Worm (Caenorhabditis elegans) whole organism, early embryonic: ENCODE data around the gene F27D9.2.
"Not testable (repeated sequence)": the region's sequence is repeated elsewhere in the genome, so short reads cannot be mapped to it uniquely, and the experiment has no call there.

Source experiments
- B0310.2 ChIP-seq: sonication (generic microtip); optimal IDR thresholded peaks from 2 replicates; lab custom pipeline; 2016; ENCODE audit warnings: mild to moderate bottlenecking, missing genetic modification characterization, missing compliant biosample characterization
- F13C5.2 ChIP-seq: sonication (generic microtip); optimal IDR thresholded peaks from 2 replicates; lab custom pipeline; 2017; ENCODE audit warnings: mild to moderate bottlenecking, missing genetic modification characterization, inconsistent platforms, missing compliant biosample characterization
- aly-1 ChIP-seq: sonication (generic microtip); optimal IDR thresholded peaks from 2 replicates; lab custom pipeline; 2016; ENCODE audit warnings: missing genetic modification characterization, missing compliant biosample characterization
- ama-1 ChIP-seq: fragments of 150-350 bp; optimal IDR thresholded peaks from 2 replicates; lab custom pipeline; 2014
- ceh-13 ChIP-seq: fragments of 200-800 bp; sonication (Bioruptor generic); optimal IDR thresholded peaks from 2 replicates; lab custom pipeline; 2018; ENCODE audit warnings: mild to moderate bottlenecking, missing genetic modification characterization, missing compliant biosample characterization
- ceh-36 ChIP-seq: sonication (generic microtip); optimal IDR thresholded peaks from 2 replicates; lab custom pipeline; 2016; ENCODE audit warnings: missing genetic modification characterization, inconsistent platforms, missing compliant biosample characterization
- ets-7 ChIP-seq: sonication (generic microtip); optimal IDR thresholded peaks from 2 replicates; lab custom pipeline; 2016; ENCODE audit warnings: missing genotype, missing genetic modification characterization, missing compliant biosample characterization
- flt-1 ChIP-seq: fragments of 200-800 bp; sonication (Bioruptor generic); IDR thresholded peaks from 2 replicates; pipeline ENCODE4 v1.3.6; 2022; ENCODE audit warnings: missing genetic modification characterization, missing compliant biosample characterization
- hmbx-1 ChIP-seq: sonication (generic microtip); optimal IDR thresholded peaks from 2 replicates; lab custom pipeline; 2016; ENCODE audit warnings: mild to moderate bottlenecking, missing genetic modification characterization, missing compliant biosample characterization
- hmg-4 ChIP-seq: fragments of 200-800 bp; sonication (Bioruptor generic); optimal IDR thresholded peaks from 2 replicates; lab custom pipeline; 2018; ENCODE audit warnings: mild to moderate bottlenecking, missing genetic modification characterization, missing compliant biosample characterization
- hnd-1 ChIP-seq: sonication (generic microtip); optimal IDR thresholded peaks from 2 replicates; lab custom pipeline; 2016; ENCODE audit warnings: missing genetic modification characterization, missing compliant biosample characterization
- pes-1 ChIP-seq: fragments of 200-800 bp; sonication (Bioruptor generic); IDR thresholded peaks from 2 replicates; pipeline ENCODE4 v1.3.6; 2022; ENCODE audit warnings: missing genetic modification reagents, missing genetic modification characterization, missing compliant biosample characterization
- scrt-1 ChIP-seq: fragments of 200-800 bp; sonication (Bioruptor generic); IDR thresholded peaks from 2 replicates; pipeline ENCODE4 v1.3.6; 2022; ENCODE audit warnings: missing genetic modification characterization, missing compliant biosample characterization
- sea-1 ChIP-seq: fragments of 200-800 bp; sonication (Bioruptor generic); conservative IDR thresholded peaks from 2 replicates; pipeline ENCODE4 v1.3.6; 2022; ENCODE audit warnings: missing genetic modification characterization, missing compliant biosample characterization
- tbx-11 ChIP-seq: fragments of 200-800 bp; sonication (Bioruptor generic); IDR thresholded peaks from 2 replicates; pipeline ENCODE4 v1.3.6; 2022; ENCODE audit warnings: missing genetic modification characterization, missing compliant biosample characterization
- tbx-37 ChIP-seq: fragments of 200-800 bp; sonication (Bioruptor generic); conservative IDR thresholded peaks from 2 replicates; pipeline ENCODE4 v1.3.6; 2022; ENCODE audit warnings: missing genetic modification reagents, missing genetic modification characterization, missing compliant biosample characterization
- tra-4 ChIP-seq: sonication (generic microtip); optimal IDR thresholded peaks from 2 replicates; lab custom pipeline; 2017; ENCODE audit warnings: missing genetic modification characterization, missing compliant biosample characterization

Gene F27D9.2

DNA sequence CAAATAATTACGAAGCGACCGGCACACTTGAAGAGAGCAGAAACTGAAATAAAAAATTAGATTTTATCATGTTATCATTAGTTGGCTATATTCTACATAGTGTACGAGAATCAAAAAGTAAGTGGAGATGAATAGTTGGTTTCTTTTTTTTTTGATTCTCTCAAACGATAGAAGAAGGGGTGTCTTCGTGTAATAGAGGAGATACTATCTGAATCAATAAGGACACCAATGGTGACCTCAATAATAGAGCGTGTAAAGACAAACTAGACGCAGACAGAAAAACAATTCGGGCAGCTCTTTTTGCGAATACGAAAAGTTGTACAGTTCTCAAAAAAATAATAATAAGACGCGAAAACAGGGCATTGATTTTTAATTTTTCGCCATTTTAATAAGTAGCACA is 10.3 kb upstream of the F27D9.2 start:
- TF ChIP-seq B0310.2 (no peak), hnd-1 (tag; lab: Kevin White, UChicago) (no peak), sea-1 (GFP tag; lab: Robert Waterston, UW) (no peak), hmbx-1 (tag; lab: Kevin White, UChicago) (no peak), ceh-36 (tag; lab: Kevin White, UChicago) (no peak), ama-1 (no peak), F13C5.2 (no peak), pes-1 (GFP tag; lab: Robert Waterston, UW) (no peak), ets-7 (tag; lab: Kevin White, UChicago) (no peak), tra-4 (tag; lab: Kevin White, UChicago) (no peak), tbx-37 (GFP tag; lab: Robert Waterston, UW) (no peak), tbx-11 (GFP tag; lab: Robert Waterston, UW) (no peak), flt-1 (GFP tag; lab: Robert Waterston, UW) (no peak), scrt-1 (no peak), aly-1 (no peak), ceh-13 (GFP tag; lab: Kevin White, UChicago) (no peak), hmg-4 (GFP tag; lab: Kevin White, UChicago) (no peak)

DNA sequence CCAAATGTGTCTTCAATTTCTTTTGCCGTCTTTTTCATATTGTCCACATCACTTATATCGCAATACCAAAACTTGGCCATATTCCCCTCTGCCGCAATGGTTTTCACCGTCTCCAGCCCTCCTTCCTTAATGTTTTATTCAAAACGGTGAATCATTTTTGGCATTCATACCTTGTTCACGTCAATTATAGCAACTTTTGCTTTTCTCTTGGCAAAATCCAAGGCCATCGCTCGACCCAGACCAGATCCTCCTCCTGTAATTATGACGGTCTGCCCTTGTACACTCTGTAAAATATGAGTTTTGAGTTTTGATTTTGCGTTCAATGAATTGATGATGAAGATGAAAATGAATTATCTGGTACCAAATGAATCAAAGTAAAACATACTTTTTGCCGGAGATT is 8.4 kb upstream of the F27D9.2 start:
- TF ChIP-seq hnd-1 (tag; lab: Kevin White, UChicago) (no peak), pes-1 (GFP tag; lab: Robert Waterston, UW) (no peak)

DNA sequence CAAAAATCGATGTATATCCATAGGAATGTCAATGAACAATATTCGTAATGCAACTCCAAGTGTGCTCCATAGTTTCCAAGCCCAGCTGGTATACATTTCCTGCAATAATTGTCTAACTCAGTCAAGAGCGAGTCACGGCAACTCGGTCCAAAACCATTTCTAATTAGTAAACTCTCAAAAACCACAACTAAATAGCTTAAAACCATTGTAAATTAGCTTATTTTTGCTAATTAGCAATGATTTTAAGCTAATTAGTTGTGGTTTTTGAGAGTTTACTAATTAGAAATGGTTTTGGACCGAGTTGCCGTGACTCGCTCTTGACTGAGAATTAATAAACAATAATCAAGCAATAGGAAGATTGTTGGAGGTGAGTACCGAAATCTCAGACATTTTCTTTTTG is 8.0 kb upstream of the F27D9.2 start, which contains the start of gene dhs-29:
Gene dhs-29 (minus strand): TSS at position 101 of the 400 bp plus-strand sequence.
- TF ChIP-seq tbx-37 (GFP tag; lab: Robert Waterston, UW); hmbx-1 (tag; lab: Kevin White, UChicago); ceh-13 (GFP tag; lab: Kevin White, UChicago): not testable (repeated sequence)

ce11 chrX:7665401-7665800 is 7.4 kb upstream of the F27D9.2 start:
- TF ChIP-seq B0310.2 (no peak), tbx-37 (GFP tag; lab: Robert Waterston, UW) (no peak), flt-1 (GFP tag; lab: Robert Waterston, UW) (no peak), hmg-4 (GFP tag; lab: Kevin White, UChicago) (no peak)

- TF ChIP-seq ceh-13 (GFP tag; lab: Kevin White, UChicago), result no peak
- no peak for TF ChIP-seq ama-1
- TF ChIP-seq B0310.2, result no peak
- no peak for TF ChIP-seq ceh-36 (tag; lab: Kevin White, UChicago)
- no peak for TF ChIP-seq hmbx-1 (tag; lab: Kevin White, UChicago)
- no peak for TF ChIP-seq F13C5.2
- TF ChIP-seq tbx-37 (GFP tag; lab: Robert Waterston, UW), result no peak
- no peak for TF ChIP-seq aly-1
- no peak for TF ChIP-seq flt-1 (GFP tag; lab: Robert Waterston, UW)
- no peak for TF ChIP-seq hnd-1 (tag; lab: Kevin White, UChicago)
- no peak for TF ChIP-seq ets-7 (tag; lab: Kevin White, UChicago)
- no peak for TF ChIP-seq sea-1 (GFP tag; lab: Robert Waterston, UW)
- TF ChIP-seq hmg-4 (GFP tag; lab: Kevin White, UChicago), result no peak
- no peak for TF ChIP-seq scrt-1
These were observed 5.3 kb upstream of the F27D9.2 start, which contains the start of gene F27D9.13 for ce11 chrX:7667394-7668089. Gene F27D9.13, minus strand, starts transcription at chrX:7667444.

DNA sequence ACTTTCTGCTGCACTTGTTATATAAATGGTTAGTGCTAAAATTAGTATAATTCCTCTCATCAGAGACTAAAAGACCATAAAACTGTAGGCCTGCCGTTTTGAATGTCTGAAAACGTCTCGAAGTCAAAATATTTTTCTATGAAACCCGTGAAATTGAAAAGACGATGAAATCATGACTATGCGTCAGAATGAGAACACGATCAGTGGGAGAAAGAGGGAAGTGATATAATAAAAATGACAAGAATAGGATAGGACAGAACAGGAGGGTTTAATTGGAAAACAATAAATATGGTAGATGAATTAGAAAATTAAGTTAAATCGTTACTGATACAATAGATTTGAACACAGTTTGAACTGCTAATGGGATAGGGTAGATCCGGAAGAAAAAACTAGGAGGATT is 2.1 kb upstream of the F27D9.2 start, which contains the start of gene F27D9.7:
Gene F27D9.7 (minus strand): TSS at position 101 of the 400 bp plus-strand sequence.
- no peak for TF ChIP-seq scrt-1
- TF ChIP-seq ama-1, result no peak
- TF ChIP-seq ceh-36 (tag; lab: Kevin White, UChicago), result no peak
- TF ChIP-seq sea-1 (GFP tag; lab: Robert Waterston, UW), result no peak
- TF ChIP-seq aly-1, result no peak
- TF ChIP-seq hnd-1 (tag; lab: Kevin White, UChicago), result no peak
- no peak for TF ChIP-seq tbx-11 (GFP tag; lab: Robert Waterston, UW)
- no peak for TF ChIP-seq F13C5.2
- no peak for TF ChIP-seq tra-4 (tag; lab: Kevin White, UChicago)
- no peak for TF ChIP-seq flt-1 (GFP tag; lab: Robert Waterston, UW)
- no peak for TF ChIP-seq ceh-13 (GFP tag; lab: Kevin White, UChicago)
- TF ChIP-seq ets-7 (tag; lab: Kevin White, UChicago), result no peak
- TF ChIP-seq hmg-4 (GFP tag; lab: Kevin White, UChicago), result no peak
- TF ChIP-seq B0310.2, result no peak
- TF ChIP-seq tbx-37 (GFP tag; lab: Robert Waterston, UW), result no peak
- TF ChIP-seq hmbx-1 (tag; lab: Kevin White, UChicago), result no peak
- TF ChIP-seq pes-1 (GFP tag; lab: Robert Waterston, UW), result no peak

DNA sequence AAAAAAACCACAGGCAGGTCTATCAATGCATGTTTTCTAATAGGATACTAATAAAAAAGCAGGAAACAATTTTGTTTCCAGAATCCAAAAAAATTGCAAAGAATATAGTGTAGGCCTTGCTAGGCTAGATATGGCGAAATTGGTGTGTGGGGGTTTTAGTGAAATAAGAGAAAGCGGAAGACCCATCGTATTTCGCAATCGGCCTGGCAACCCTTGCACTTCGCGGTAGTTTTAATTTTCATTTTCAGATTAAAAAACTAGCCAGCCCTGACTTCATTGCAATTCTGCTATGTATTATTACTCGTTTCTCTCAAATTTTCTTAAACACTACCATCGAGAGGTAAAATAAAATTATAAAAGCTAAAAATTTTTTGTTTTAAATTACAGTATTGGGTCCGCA is 2.1 kb downstream of the F27D9.2 start:
- TF ChIP-seq pes-1 (GFP tag; lab: Robert Waterston, UW) (no peak), tra-4 (tag; lab: Kevin White, UChicago) (no peak), B0310.2 (no peak), scrt-1 (no peak), hmbx-1 (tag; lab: Kevin White, UChicago) (no peak), tbx-37 (GFP tag; lab: Robert Waterston, UW) (no peak), ceh-13 (GFP tag; lab: Kevin White, UChicago) (no peak), ceh-36 (tag; lab: Kevin White, UChicago) (no peak), sea-1 (GFP tag; lab: Robert Waterston, UW) (no peak), hnd-1 (tag; lab: Kevin White, UChicago) (no peak), ets-7 (tag; lab: Kevin White, UChicago) (no peak)
